Fruit fly (Drosophila melanogaster) whole organism, embryonic: ENCODE data around the gene CG13088.

Source experiments
- CG12391 ChIP-seq: fragments of 200-800 bp; sonication (Bioruptor generic); optimal IDR thresholded peaks from 3 replicates; lab custom pipeline; 2018; ENCODE audit warnings: missing biosample characterization, mild to moderate bottlenecking, missing genetic modification characterization, moderate library complexity
- CG17359 ChIP-seq: fragments of 200-800 bp; sonication (Bioruptor generic); optimal IDR thresholded peaks from 3 replicates; lab custom pipeline; 2018; ENCODE audit warnings: missing biosample characterization, mild to moderate bottlenecking, missing genetic modification characterization, moderate library complexity
- CG33213 ChIP-seq: fragments of 200-800 bp; sonication (Bioruptor generic); optimal IDR thresholded peaks from 3 replicates; lab custom pipeline; 2016; ENCODE audit warnings: missing biosample characterization, missing genetic modification characterization
- CG4707 ChIP-seq: fragments of 200-800 bp; sonication (Bioruptor generic); optimal IDR thresholded peaks from 2 replicates; lab custom pipeline; 2018; ENCODE audit warnings: missing biosample characterization, mild to moderate bottlenecking, missing genetic modification characterization, moderate library complexity
- dmrt11E ChIP-seq: fragments of 200-800 bp; sonication (Bioruptor generic); optimal IDR thresholded peaks from 3 replicates; lab custom pipeline; 2018; ENCODE audit warnings: missing biosample characterization, mild to moderate bottlenecking, missing genetic modification characterization, moderate library complexity
- exex ChIP-seq: fragments of 200-800 bp; sonication (Bioruptor generic); optimal IDR thresholded peaks from 4 replicates; lab custom pipeline; 2018; ENCODE audit warnings: missing biosample characterization, mild to moderate bottlenecking, missing genetic modification characterization, moderate library complexity
- fd96Cb ChIP-seq: fragments of 200-800 bp; sonication (Bioruptor generic); optimal IDR thresholded peaks from 2 replicates; lab custom pipeline; 2018; ENCODE audit warnings: missing biosample characterization, mild to moderate bottlenecking, missing genetic modification characterization, moderate library complexity
- lmd ChIP-seq: fragments of 200-800 bp; sonication (Bioruptor generic); IDR thresholded peaks from 2 replicates; pipeline ENCODE4 v1.3.6; 2022; ENCODE audit warnings: missing biosample characterization, missing genetic modification characterization
- nerfin-2 ChIP-seq: fragments of 200-800 bp; sonication (Bioruptor generic); IDR thresholded peaks from 2 replicates; pipeline ENCODE4 v1.3.6; 2022; ENCODE audit warnings: missing biosample characterization, missing genetic modification characterization; ENCODE audit not compliant: partially characterized antibody
- schlank ChIP-seq: fragments of 200-800 bp; sonication (Bioruptor generic); optimal IDR thresholded peaks from 2 replicates; lab custom pipeline; 2018; ENCODE audit warnings: missing biosample characterization, mild to moderate bottlenecking, missing genetic modification characterization

The CG13088 gene

dm6 chr2L:8538449-8539050 lies 49.8 kb downstream of the CG13088 start (continued):
- TF ChIP-seq schlank (tag; lab: Kevin White, UChicago): no peak
- no peak for TF ChIP-seq nerfin-2 (GFP tag; lab: Robert Waterston, UW)
- TF ChIP-seq exex: peak; percentile 76
- TF ChIP-seq fd96Cb: no peak
- TF ChIP-seq lmd (GFP tag; lab: Robert Waterston, UW): no peak
- TF ChIP-seq dmrt11E (tag; lab: Kevin White, UChicago): no peak
- TF ChIP-seq CG4707: no peak
- no peak for TF ChIP-seq CG33213 (GFP tag; lab: Kevin White, UChicago)
- TF ChIP-seq CG17359: no peak
- no peak for TF ChIP-seq CG12391
